Worm (Caenorhabditis elegans) whole organism, young adult: Measurements from ENCODE around the gene gtap-1.

Experiments
- B0035.1 ChIP-seq: sonication (generic microtip); optimal IDR thresholded peaks from 2 replicates; lab custom pipeline; 2016; ENCODE audit warnings: missing genetic modification characterization, mild to moderate bottlenecking, missing compliant biosample characterization, missing genotype, missing genetic modification reagents
- C17E4.6 ChIP-seq: fragments of 200-800 bp; sonication (Bioruptor generic); IDR thresholded peaks from 2 replicates; pipeline ENCODE4 v1.3.6; 2022; ENCODE audit warnings: missing genetic modification reagents, missing genetic modification characterization, missing compliant biosample characterization
- F22D6.2 ChIP-seq: sonication (generic microtip); optimal IDR thresholded peaks from 2 replicates; lab custom pipeline; 2016; ENCODE audit warnings: mild to moderate bottlenecking, missing genetic modification characterization, missing compliant biosample characterization
- F33H1.4 ChIP-seq: fragments of 200-800 bp; sonication (Bioruptor generic); IDR thresholded peaks from 2 replicates; pipeline ENCODE4 v1.3.6; 2022; ENCODE audit warnings: missing genetic modification reagents, missing genetic modification characterization, missing compliant biosample characterization
- Y53G8AR.9 ChIP-seq: fragments of 200-800 bp; sonication (Bioruptor generic); conservative IDR thresholded peaks from 2 replicates; pipeline ENCODE4 v1.3.6; 2022; ENCODE audit warnings: missing genetic modification reagents, missing genetic modification characterization, missing compliant biosample characterization
- ama-1 ChIP-seq, 3 experiments: fragments of 150-350 bp in 1 of 3; sonication (generic microtip) in 2 of 3; optimal IDR thresholded peaks; 2 replicates each; lab custom pipeline; 2014 to 2018; ENCODE audit warnings: missing biosample characterization in 2 of 3, missing genetic modification characterization in 2 of 3, missing genetic modification reagents in 2 of 3
- athp-1 ChIP-seq: sonication (generic microtip); optimal IDR thresholded peaks from 2 replicates; lab custom pipeline; 2017; ENCODE audit warnings: mild to moderate bottlenecking, missing genetic modification characterization, missing compliant biosample characterization
- attf-5 ChIP-seq: fragments of 200-800 bp; sonication (Bioruptor generic); optimal IDR thresholded peaks from 2 replicates; lab custom pipeline; 2018; ENCODE audit warnings: mild to moderate bottlenecking, missing genetic modification characterization, missing compliant biosample characterization
- bed-1 ChIP-seq: fragments of 200-800 bp; sonication (Bioruptor generic); IDR thresholded peaks from 2 replicates; pipeline ENCODE4 v1.3.6; 2022; ENCODE audit warnings: missing genetic modification reagents, missing genetic modification characterization, missing compliant biosample characterization
- cebp-1 ChIP-seq, 2 experiments: fragments of 200-800 bp in 1 of 2; sonication (Bioruptor generic) in 1 of 2; sonication (generic microtip) in 1 of 2; IDR thresholded peaks in 1 of 2; optimal IDR thresholded peaks in 1 of 2; 2 replicates each; pipeline versions ENCODE4 v1.3.6 to Lab custom; 2017 to 2022; ENCODE audit warnings: missing compliant biosample characterization in 2 of 2, missing genetic modification characterization in 2 of 2, mild to moderate bottlenecking in 1 of 2, missing genetic modification reagents in 1 of 2, moderate library complexity in 1 of 2
- cebp-2 ChIP-seq: fragments of 200-800 bp; sonication (Bioruptor generic); IDR thresholded peaks from 2 replicates; pipeline ENCODE4 v1.3.6; 2022; ENCODE audit warnings: missing genetic modification characterization, missing compliant biosample characterization
- ceh-100 ChIP-seq: fragments of 200-800 bp; sonication (Bioruptor generic); IDR thresholded peaks from 2 replicates; pipeline ENCODE4 v1.3.6; 2022; ENCODE audit warnings: missing genetic modification reagents, missing genetic modification characterization, missing compliant biosample characterization
- ceh-58 ChIP-seq: fragments of 200-800 bp; sonication (Bioruptor generic); IDR thresholded peaks from 2 replicates; pipeline ENCODE4 v1.3.6; 2022; ENCODE audit warnings: missing genetic modification characterization, missing compliant biosample characterization
- ceh-79 ChIP-seq: sonication (generic microtip); optimal IDR thresholded peaks from 2 replicates; lab custom pipeline; 2017; ENCODE audit warnings: mild to moderate bottlenecking, missing genetic modification characterization, missing compliant biosample characterization
- ceh-91 ChIP-seq: fragments of 200-800 bp; sonication (Bioruptor generic); IDR thresholded peaks from 2 replicates; pipeline ENCODE4 v1.3.6; 2022; ENCODE audit warnings: missing genetic modification reagents, missing genetic modification characterization, missing compliant biosample characterization
- chd-7 ChIP-seq: sonication (generic microtip); optimal IDR thresholded peaks from 2 replicates; lab custom pipeline; 2016; ENCODE audit warnings: mild to moderate bottlenecking, missing genetic modification characterization, moderate library complexity, missing compliant biosample characterization
- egl-18 ChIP-seq: fragments of 200-800 bp; sonication (Bioruptor generic); IDR thresholded peaks from 2 replicates; pipeline ENCODE4 v1.3.6; 2022; ENCODE audit warnings: missing genetic modification reagents, missing genetic modification characterization, missing compliant biosample characterization
- egl-44 ChIP-seq: fragments of 200-800 bp; sonication (Bioruptor generic); IDR thresholded peaks from 2 replicates; pipeline ENCODE4 v1.3.6; 2022; ENCODE audit warnings: missing genetic modification reagents, missing genetic modification characterization, missing compliant biosample characterization
- ets-4 ChIP-seq: fragments of 200-800 bp; sonication (Bioruptor generic); optimal IDR thresholded peaks from 2 replicates; lab custom pipeline; 2018; ENCODE audit warnings: mild to moderate bottlenecking, missing genetic modification characterization, missing compliant biosample characterization
- gei-17 ChIP-seq: fragments of 200-800 bp; sonication (Bioruptor generic); optimal IDR thresholded peaks from 2 replicates; lab custom pipeline; 2018; ENCODE audit warnings: mild to moderate bottlenecking, missing genetic modification characterization, missing compliant biosample characterization
- him-1 ChIP-seq: sonication (generic microtip); optimal IDR thresholded peaks from 2 replicates; lab custom pipeline; 2016; ENCODE audit warnings: missing genotype, missing genetic modification reagents, missing genetic modification characterization, missing compliant biosample characterization
- hlh-26 ChIP-seq: fragments of 200-800 bp; sonication (Bioruptor generic); conservative IDR thresholded peaks from 2 replicates; pipeline ENCODE4 v1.3.6; 2022; ENCODE audit warnings: missing genetic modification reagents, missing genetic modification characterization, missing compliant biosample characterization
- hrde-1 ChIP-seq: sonication (generic microtip); optimal IDR thresholded peaks from 2 replicates; lab custom pipeline; 2016; ENCODE audit warnings: missing genetic modification characterization, mild to moderate bottlenecking, missing compliant biosample characterization, moderate library complexity, missing genotype, missing genetic modification reagents, borderline replicate concordance
- hsf-1 ChIP-seq: fragments of 200-800 bp; sonication (Bioruptor generic); IDR thresholded peaks from 2 replicates; pipeline ENCODE4 v1.3.6; 2022; ENCODE audit warnings: missing genetic modification reagents, missing genetic modification characterization, missing compliant biosample characterization
- lag-1 ChIP-seq: fragments of 200-800 bp; sonication (Bioruptor generic); IDR thresholded peaks from 2 replicates; pipeline ENCODE4 v1.3.6; 2022; ENCODE audit warnings: missing genetic modification reagents, missing genetic modification characterization, missing compliant biosample characterization
- lin-40 ChIP-seq: sonication (generic microtip); optimal IDR thresholded peaks from 2 replicates; lab custom pipeline; 2016; ENCODE audit warnings: missing genetic modification characterization, mild to moderate bottlenecking, missing compliant biosample characterization, missing genotype, missing genetic modification reagents
- nfyb-1 ChIP-seq: fragments of 200-800 bp; sonication (Bioruptor generic); IDR thresholded peaks from 2 replicates; pipeline ENCODE4 v1.3.6; 2022; ENCODE audit warnings: missing genetic modification reagents, missing genetic modification characterization, missing compliant biosample characterization
- nhr-27 ChIP-seq: fragments of 200-800 bp; sonication (Bioruptor generic); optimal IDR thresholded peaks from 2 replicates; lab custom pipeline; 2018; ENCODE audit warnings: mild to moderate bottlenecking, missing genetic modification characterization, moderate library complexity, missing compliant biosample characterization
- nhr-90 ChIP-seq: sonication (generic microtip); optimal IDR thresholded peaks from 2 replicates; lab custom pipeline; 2016; ENCODE audit warnings: missing genotype, mild to moderate bottlenecking, missing genetic modification characterization, missing compliant biosample characterization
- repo-1 ChIP-seq: sonication (generic microtip); optimal IDR thresholded peaks from 2 replicates; lab custom pipeline; 2017; ENCODE audit warnings: mild to moderate bottlenecking, missing genetic modification characterization, missing compliant biosample characterization
- snpc-1.1 ChIP-seq: sonication (generic microtip); optimal IDR thresholded peaks from 2 replicates; lab custom pipeline; 2017; ENCODE audit warnings: missing genetic modification characterization, mild to moderate bottlenecking, missing compliant biosample characterization, antibody characterized with exemption, moderate library complexity, missing genotype, missing genetic modification reagents; ENCODE audit not compliant: insufficient read depth
- somi-1 ChIP-seq: fragments of 200-800 bp; sonication (Bioruptor generic); optimal IDR thresholded peaks from 2 replicates; lab custom pipeline; 2018; ENCODE audit warnings: mild to moderate bottlenecking, missing genetic modification characterization, missing compliant biosample characterization
- unc-62 ChIP-seq: fragments of 150-350 bp; optimal IDR thresholded peaks from 2 replicates; lab custom pipeline; 2014; ENCODE audit warnings: missing biosample characterization, missing genetic modification reagents, missing genetic modification characterization
- zim-3 ChIP-seq: sonication (generic microtip); optimal IDR thresholded peaks from 2 replicates; lab custom pipeline; 2017; ENCODE audit warnings: mild to moderate bottlenecking, missing genetic modification characterization, moderate library complexity, missing compliant biosample characterization
- ztf-26 ChIP-seq: sonication (generic microtip); optimal IDR thresholded peaks from 2 replicates; lab custom pipeline; 2017; ENCODE audit warnings: missing genetic modification characterization, missing compliant biosample characterization
- ztf-28 ChIP-seq: fragments of 200-800 bp; sonication (Bioruptor generic); IDR thresholded peaks from 2 replicates; pipeline ENCODE4 v1.3.6; 2022; ENCODE audit warnings: missing genetic modification reagents, missing genetic modification characterization, missing compliant biosample characterization

gtap-1 gene

DNA sequence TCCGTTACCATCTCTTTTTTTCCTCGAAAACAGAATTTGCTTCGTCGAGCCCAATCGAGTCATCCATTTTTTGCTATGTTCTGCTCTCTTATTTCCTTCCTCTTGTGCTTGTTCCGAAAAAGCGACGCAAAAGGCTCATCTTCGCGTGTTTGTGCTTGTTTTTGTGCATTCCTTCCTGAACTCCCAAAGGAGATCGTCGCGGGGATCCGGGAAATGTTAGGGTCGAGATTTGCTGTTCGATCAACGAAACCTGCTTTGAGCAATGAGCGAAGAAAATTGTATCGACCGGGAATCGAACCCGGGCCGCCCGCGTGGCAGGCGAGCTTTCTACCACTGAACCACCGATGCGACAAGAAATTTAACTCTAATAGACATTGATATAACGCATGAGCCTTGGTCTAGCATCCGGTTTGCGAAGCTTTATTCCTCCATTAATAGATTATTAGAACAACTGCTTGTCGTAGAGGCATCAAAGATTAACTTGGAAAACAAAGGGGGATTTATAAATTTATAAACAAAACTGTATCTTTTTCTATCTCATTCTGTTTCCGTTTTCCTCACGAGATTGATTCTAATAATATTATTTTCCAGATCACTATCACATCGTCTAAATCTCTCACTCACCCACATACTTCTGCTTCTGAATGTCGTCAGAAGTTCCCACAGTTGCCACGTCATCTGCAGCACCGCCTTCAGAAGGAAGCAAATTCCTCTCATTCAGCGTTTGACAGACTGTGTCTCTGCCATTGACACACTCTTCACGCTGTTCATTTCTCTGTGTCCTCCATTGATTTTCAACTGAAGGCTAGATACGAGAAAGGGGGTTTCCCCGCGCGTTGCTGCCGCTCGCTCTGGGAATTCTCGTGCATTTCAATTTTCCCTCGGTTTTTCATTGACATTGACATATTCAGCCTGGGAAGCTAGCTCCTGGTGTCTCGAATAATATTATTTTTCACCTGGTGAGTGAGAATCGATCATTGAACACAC is 50.8 kb downstream of the gtap-1 start, which contains the start of gene K05F1.6 (continued):
- no peak for TF ChIP-seq lag-1 (GFP tag; lab: Robert Waterston, UW)
- TF ChIP-seq lin-40 (tag; lab: Kevin White, UChicago), result peak; percentile 80
- no peak; the same call in 1 of the 2 replicates for TF ChIP-seq egl-18 (GFP tag; lab: Robert Waterston, UW)
- TF ChIP-seq cebp-1 (GFP tag; IDR thresholded peaks at IDR 0.05; lab: Robert Waterston, UW), result 0 out of 2 replicates have a peak, but pooled peaks have one; percentile 53
- peak; percentile 70 for TF ChIP-seq cebp-1 (tag; optimal IDR thresholded peaks at IDR 0.05; lab: Kevin White, UChicago)
- peak; percentile 63 for TF ChIP-seq ztf-26 (tag; lab: Kevin White, UChicago)
- TF ChIP-seq ama-1 (optimal IDR thresholded peaks at IDR 0.05; lab: Kevin White, UChicago), result no peak
- peak; percentile 36 to 67 for TF ChIP-seq ama-1 (GFP tag; optimal IDR thresholded peaks at IDR 0.05; lab: Kevin White, UChicago)
- TF ChIP-seq somi-1 (GFP tag; lab: Kevin White, UChicago), result peak; percentile 82
- peak; percentile 44; the same call in 1 of the 2 replicates for TF ChIP-seq hsf-1 (GFP tag; lab: Robert Waterston, UW)
- peak; percentile 77; the same call in 1 of the 2 replicates for TF ChIP-seq Y53G8AR.9 (GFP tag; lab: Robert Waterston, UW)
- peak; percentile 60 for TF ChIP-seq nhr-27 (tag; lab: Kevin White, UChicago)
- TF ChIP-seq him-1 (tag; lab: Kevin White, UChicago), result peak; percentile 83
- TF ChIP-seq egl-44 (GFP tag; lab: Robert Waterston, UW), result peak; percentile 85
- peak; percentile 94 for TF ChIP-seq zim-3
- TF ChIP-seq hrde-1, result peak; percentile 90
- peak; percentile 31 for TF ChIP-seq snpc-1.1 (tag; lab: Kevin White, UChicago)
- peak; percentile 57 for TF ChIP-seq ceh-91 (GFP tag; lab: Robert Waterston, UW)
- TF ChIP-seq attf-5 (GFP tag; lab: Kevin White, UChicago), result peak; percentile 64
- no peak for TF ChIP-seq unc-62 (GFP tag; lab: Kevin White, UChicago)
- peak; percentile 82 for TF ChIP-seq repo-1
- peak; percentile 72 for TF ChIP-seq B0035.1
- no peak for TF ChIP-seq bed-1
- TF ChIP-seq chd-7, result peak; percentile 83
- TF ChIP-seq ets-4 (GFP tag; lab: Kevin White, UChicago), result peak; percentile 60
- TF ChIP-seq ceh-100, result peak; percentile 73
- peak; percentile 95 for TF ChIP-seq nhr-90 (tag; lab: Kevin White, UChicago)
- peak; percentile 83 for TF ChIP-seq ceh-79
- no peak for TF ChIP-seq F22D6.2 (tag; lab: Kevin White, UChicago)
- TF ChIP-seq hlh-26 (GFP tag; lab: Robert Waterston, UW), result no peak
- TF ChIP-seq F33H1.4, result peak; percentile 34; the same call in 1 of the 2 replicates
- TF ChIP-seq C17E4.6 (GFP tag; lab: Robert Waterston, UW), result 0 out of 2 replicates have a peak, but pooled peaks have one; percentile 62
- 0 out of 2 replicates have a peak, but pooled peaks have one; percentile 27 for TF ChIP-seq cebp-2
- TF ChIP-seq gei-17 (GFP tag; lab: Kevin White, UChicago), result no peak
- TF ChIP-seq athp-1 (tag; lab: Kevin White, UChicago), result peak; percentile 77
- TF ChIP-seq nfyb-1, result peak; percentile 88
- peak; percentile 86 for TF ChIP-seq ztf-28
- TF ChIP-seq ceh-58 (GFP tag; lab: Robert Waterston, UW), result no peak
